Fruit fly (Drosophila melanogaster): ENCODE data around the gene LysS.

The LysS gene

DNA sequence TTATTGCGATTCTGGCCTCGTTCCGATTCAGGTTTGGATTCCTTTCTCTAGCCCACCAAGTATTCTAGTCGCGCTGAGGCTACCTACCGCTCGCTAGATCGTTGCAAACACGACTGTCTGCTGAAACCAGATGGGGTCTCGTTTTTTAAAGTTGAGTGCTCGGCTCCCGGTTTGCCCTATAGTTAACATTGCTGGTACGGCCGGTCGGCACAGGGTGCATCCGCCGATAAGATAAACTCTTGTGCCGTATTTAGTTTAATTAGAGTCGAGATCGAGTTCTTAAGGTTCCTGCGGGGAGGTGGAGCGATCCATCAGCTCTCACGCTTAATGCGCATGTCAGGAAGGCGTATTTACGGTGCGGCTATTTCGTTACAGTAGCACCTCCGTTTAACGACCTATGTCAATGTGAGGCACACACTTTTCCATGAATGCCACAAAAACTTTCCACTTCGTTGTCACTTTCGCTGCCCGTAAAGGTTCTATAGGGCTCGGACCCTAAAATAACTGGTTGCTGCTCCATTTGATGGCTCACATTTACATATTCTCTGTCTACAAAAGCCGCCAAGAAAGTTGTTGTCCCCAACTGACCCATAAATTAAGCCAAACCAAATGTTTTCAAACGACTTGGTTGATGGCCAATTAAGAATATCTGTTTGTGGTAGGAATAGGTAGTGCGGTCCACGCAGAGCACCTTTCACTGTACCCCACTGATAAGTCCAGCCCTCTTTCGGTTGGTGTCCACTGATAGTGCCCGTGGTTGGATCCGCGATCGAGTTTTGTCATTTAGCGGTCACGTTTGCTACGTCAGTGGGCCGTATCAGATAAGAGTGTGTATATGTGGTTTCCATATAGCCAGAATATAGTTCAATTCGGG lies 22.6 kb upstream of the LysS start, which contains the start of gene CG9119:
TSS of gene CG9119 (minus strand) at position 122 of the 874 bp plus-strand sequence.
- TF ChIP-seq Dll (optimal IDR thresholded peaks at IDR 0.05): no peak
- TF ChIP-seq pan (optimal IDR thresholded peaks at IDR 0.05): no peak
- no peak for TF ChIP-seq CG8478 (optimal IDR thresholded peaks at IDR 0.05)
- TF ChIP-seq usp (GFP tag; optimal IDR thresholded peaks at IDR 0.05): no peak
- no peak for TF ChIP-seq EcR (GFP tag; optimal IDR thresholded peaks at IDR 0.05)
- TF ChIP-seq psq (optimal IDR thresholded peaks at IDR 0.05): no peak

DNA sequence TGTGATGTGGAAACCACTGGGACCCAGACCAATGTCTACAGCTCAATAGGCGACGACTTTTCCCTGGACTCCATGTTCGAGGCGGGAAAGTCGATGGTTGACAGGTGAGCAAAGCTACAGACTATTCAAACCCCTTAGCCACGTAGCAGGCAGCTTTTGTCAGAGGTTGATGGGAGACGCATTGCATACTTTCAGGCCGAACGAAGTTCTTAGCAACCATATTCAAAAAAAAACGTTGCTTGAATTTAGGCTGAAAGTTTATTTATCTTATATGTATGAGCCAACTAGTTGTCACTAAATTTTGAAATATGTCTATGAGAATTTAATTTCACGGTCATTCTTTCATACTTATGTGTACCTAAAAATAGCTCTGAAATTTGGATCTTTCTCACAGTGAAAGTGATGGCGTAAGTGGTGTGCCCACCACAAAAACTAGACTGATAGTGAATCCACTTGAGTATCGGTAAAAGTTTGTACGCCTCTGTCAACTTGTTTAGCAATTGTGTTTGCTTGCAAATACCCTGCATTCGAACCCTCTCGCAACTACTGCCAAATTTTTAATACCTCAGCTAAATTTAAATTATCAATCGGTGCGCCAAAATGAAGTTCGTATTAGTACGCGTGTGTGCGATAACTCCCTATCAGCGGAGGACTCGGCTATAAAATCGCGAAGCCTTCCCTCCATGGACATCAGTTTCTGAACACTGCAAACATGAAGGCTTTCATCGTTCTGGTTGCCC lies 20.7 kb upstream of the LysS start, which contains the start of gene LysB:
TSS of gene LysB (plus strand) at position 690 of the 740 bp plus-strand sequence.
- TF ChIP-seq pan (optimal IDR thresholded peaks at IDR 0.05) (no peak), psq (optimal IDR thresholded peaks at IDR 0.05) (no peak), EcR (GFP tag; optimal IDR thresholded peaks at IDR 0.05) (no peak), Dll (optimal IDR thresholded peaks at IDR 0.05) (no peak), usp (GFP tag; optimal IDR thresholded peaks at IDR 0.05) (no peak), CG8478 (optimal IDR thresholded peaks at IDR 0.05) (no peak)

DNA sequence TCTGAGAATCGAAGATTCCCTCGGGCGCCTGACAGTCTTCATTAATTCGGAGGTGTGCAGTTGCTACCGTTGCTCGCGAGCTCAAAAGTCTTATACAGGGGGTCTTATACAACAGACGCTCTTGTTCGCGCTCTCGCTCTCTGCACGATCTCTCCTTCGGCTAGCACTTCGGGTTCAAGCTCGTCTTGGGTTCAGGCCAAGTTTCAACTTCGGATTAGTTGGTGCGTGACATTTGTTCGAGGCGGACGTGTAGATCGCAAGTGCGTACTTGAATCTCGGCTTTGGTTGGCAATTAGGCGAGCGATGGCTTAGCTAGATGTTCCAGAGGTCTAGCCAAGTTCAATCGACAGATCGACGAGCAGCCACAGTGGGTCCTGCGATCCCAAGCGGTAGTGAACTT lies 19.3 kb upstream of the LysS start:
- TF ChIP-seq EcR (GFP tag; optimal IDR thresholded peaks at IDR 0.05): no peak
- TF ChIP-seq psq (optimal IDR thresholded peaks at IDR 0.05): no peak
- no peak for TF ChIP-seq pan (optimal IDR thresholded peaks at IDR 0.05)
- TF ChIP-seq usp (GFP tag; optimal IDR thresholded peaks at IDR 0.05): no peak
- no peak for TF ChIP-seq Dll (optimal IDR thresholded peaks at IDR 0.05)
- no peak for TF ChIP-seq CG8478 (optimal IDR thresholded peaks at IDR 0.05)

DNA sequence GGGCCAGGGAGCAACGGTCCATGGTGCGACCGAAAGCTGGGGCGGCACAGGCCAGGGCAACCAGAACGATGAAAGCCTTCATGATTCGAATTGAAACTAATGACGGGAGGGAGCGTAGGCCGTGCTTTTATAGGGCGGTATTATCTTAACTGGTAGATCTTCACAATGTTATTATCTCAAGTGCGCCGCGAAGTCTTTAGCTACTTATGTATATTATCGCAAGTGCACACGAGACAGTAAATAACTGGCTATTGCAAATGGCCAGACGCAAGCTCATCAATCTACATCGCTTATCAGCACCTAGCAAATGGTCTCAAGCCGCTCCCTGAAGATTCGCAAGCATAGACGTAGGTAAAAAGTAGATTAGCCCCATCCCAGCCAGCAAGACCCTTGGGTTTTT lies 16.5 kb upstream of the LysS start, which contains the start of gene LysD:
TSS of gene LysD (minus strand) at position 101 of the 400 bp plus-strand sequence.
- no peak for TF ChIP-seq EcR (GFP tag; optimal IDR thresholded peaks at IDR 0.05)
- TF ChIP-seq usp (GFP tag; optimal IDR thresholded peaks at IDR 0.05): no peak
- TF ChIP-seq pan (optimal IDR thresholded peaks at IDR 0.05): no peak
- TF ChIP-seq Dll (optimal IDR thresholded peaks at IDR 0.05): no peak
- TF ChIP-seq psq (optimal IDR thresholded peaks at IDR 0.05): no peak
- no peak for TF ChIP-seq CG8478 (optimal IDR thresholded peaks at IDR 0.05)

DNA sequence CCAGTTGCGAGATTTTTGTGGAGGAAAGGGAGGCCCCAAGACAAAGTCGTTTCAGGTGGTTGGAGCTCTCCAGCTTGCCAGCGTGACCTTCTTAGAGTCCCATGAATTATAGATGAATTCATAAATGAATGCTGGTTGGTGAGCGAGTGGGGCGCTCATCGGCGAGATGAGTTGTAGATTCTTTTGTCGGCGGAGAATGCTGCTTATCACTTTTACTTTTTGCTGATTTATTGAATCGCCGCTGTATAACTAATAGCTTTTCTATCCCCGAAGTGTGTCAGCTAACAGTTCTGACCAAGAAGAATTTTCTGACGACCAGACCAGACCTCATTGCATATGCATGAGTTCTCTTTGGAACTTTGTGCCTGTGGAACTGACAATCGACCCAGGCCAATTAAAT lies 15.4 kb upstream of the LysS start:
- TF ChIP-seq psq (optimal IDR thresholded peaks at IDR 0.05) (no peak), EcR (GFP tag; optimal IDR thresholded peaks at IDR 0.05) (no peak), pan (optimal IDR thresholded peaks at IDR 0.05) (no peak), usp (GFP tag; optimal IDR thresholded peaks at IDR 0.05) (no peak), Dll (optimal IDR thresholded peaks at IDR 0.05) (no peak), CG8478 (optimal IDR thresholded peaks at IDR 0.05) (no peak)

DNA sequence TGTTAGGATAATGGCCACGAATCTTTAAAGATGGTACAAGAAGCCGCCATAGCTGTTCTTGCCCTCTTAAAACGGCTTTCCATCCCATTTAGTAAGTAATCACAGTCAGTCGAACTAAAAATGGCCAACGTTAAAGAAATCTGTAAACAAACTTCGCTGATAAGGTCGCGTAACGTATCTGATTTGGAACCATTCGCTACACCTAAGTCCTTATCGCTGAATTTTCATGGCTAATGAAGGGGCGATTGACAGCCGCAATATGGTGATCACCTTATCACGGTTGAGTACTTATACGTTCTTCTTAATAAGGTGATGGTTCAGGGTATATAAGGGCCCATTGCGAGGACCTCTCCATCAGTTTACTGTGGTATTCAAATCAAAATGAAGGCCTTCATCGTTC lies 15.0 kb upstream of the LysS start, which contains the start of gene LysE:
TSS of gene LysE (plus strand) at position 257 of the 400 bp plus-strand sequence.
- no peak for TF ChIP-seq psq (optimal IDR thresholded peaks at IDR 0.05)
- TF ChIP-seq Dll (optimal IDR thresholded peaks at IDR 0.05): no peak
- TF ChIP-seq CG8478 (optimal IDR thresholded peaks at IDR 0.05): no peak
- no peak for TF ChIP-seq EcR (GFP tag; optimal IDR thresholded peaks at IDR 0.05)
- TF ChIP-seq usp (GFP tag; optimal IDR thresholded peaks at IDR 0.05): no peak
- TF ChIP-seq pan (optimal IDR thresholded peaks at IDR 0.05): no peak

DNA sequence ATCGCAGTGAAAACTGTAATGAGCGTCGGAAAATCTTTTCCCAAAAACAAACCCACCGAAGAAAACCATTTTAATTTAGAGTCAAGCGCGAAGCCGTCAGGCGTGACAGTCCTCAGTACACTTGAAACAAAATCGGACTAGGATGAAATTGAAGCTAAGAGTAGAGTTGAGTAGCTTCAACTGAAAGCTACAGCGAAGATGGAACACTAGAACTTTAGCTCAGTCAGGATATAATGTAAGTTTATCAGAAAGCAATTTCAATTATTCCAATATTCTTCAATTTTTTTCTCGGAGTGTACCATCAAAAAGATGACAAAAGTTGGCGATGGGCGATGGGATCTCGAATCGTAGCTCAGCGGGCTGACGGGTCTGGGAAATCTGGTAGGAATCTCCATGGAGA lies 11.1 kb upstream of the LysS start:
- TF ChIP-seq usp (GFP tag; optimal IDR thresholded peaks at IDR 0.05) (no peak), CG8478 (optimal IDR thresholded peaks at IDR 0.05) (no peak), psq (optimal IDR thresholded peaks at IDR 0.05) (no peak)

DNA sequence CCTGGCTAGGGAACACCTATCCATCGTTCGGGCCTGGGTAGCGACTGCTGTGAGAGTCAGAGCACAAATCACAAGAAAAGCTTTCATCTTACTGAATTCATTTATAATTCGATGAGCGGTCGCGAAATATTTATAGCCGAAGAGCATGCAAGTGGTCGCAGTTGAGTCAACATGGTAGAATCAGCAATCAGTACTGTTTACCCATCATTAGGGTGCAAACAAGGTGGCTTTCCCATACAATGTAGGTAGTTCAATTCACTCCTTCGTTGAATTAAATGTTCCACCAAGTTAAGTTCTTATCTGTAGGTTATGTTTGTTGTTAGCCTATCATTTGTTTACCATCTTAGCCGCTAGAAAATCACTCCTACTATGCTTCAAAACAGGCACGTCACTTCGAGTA lies 9.0 kb upstream of the LysS start, which contains the start of gene LysP:
TSS of gene LysP (minus strand) at position 101 of the 400 bp plus-strand sequence.
- TF ChIP-seq usp (GFP tag; optimal IDR thresholded peaks at IDR 0.05): no peak

DNA sequence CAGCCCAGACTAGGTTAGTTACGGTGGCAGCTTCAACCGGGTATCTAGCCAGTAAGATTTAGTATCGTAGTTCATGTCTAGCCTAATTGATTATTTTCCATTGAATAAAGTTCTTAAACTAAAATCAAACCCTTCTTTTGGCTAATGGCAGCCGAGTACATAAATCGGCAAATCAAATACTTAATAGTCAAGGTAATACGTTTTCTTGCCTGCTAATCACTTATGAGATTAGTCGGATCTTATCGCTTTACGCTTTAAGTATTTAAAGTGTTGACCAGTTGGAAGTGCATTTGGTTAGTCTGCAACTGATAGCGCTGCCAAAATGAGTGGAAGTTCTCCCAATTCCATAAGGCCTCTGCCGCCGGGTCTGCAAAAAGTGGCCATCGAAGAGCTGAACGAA lies 5.0 kb downstream of the LysS start, which contains the start of gene CG33965:
TSS of gene CG33965 (plus strand) at position 301 of the 400 bp plus-strand sequence.
- TF ChIP-seq CG8478 (optimal IDR thresholded peaks at IDR 0.05) (no peak), pan (optimal IDR thresholded peaks at IDR 0.05) (no peak), Dll (optimal IDR thresholded peaks at IDR 0.05) (no peak), usp (GFP tag; optimal IDR thresholded peaks at IDR 0.05) (no peak), EcR (GFP tag; optimal IDR thresholded peaks at IDR 0.05) (no peak), psq (optimal IDR thresholded peaks at IDR 0.05) (no peak)

DNA sequence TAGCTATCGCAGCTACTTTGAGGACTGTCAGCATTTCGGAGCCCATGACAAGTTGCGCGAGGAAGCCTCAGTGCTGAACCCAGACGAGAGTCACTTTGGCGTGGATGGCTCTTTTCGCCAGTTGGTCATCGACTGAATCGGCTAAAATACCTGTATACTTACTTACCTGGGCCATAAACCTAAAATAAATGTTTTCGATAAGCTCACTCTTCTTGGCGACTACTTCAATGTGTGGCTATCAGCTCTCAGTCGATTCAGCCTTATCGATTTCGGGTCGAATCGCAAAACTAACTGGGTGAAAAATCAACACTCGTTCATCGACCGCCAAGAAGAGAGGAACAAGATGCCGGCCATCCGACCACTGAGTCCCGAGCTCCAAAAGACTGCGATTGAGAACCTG lies 6.3 kb downstream of the LysS start, which contains the start of gene CG33966:
TSS of gene CG33966 (plus strand) at position 301 of the 400 bp plus-strand sequence.
- TF ChIP-seq EcR (GFP tag; optimal IDR thresholded peaks at IDR 0.05) (no peak), pan (optimal IDR thresholded peaks at IDR 0.05) (no peak), Dll (optimal IDR thresholded peaks at IDR 0.05) (no peak), psq (optimal IDR thresholded peaks at IDR 0.05) (no peak), usp (GFP tag; optimal IDR thresholded peaks at IDR 0.05) (no peak), CG8478 (optimal IDR thresholded peaks at IDR 0.05) (no peak)

DNA sequence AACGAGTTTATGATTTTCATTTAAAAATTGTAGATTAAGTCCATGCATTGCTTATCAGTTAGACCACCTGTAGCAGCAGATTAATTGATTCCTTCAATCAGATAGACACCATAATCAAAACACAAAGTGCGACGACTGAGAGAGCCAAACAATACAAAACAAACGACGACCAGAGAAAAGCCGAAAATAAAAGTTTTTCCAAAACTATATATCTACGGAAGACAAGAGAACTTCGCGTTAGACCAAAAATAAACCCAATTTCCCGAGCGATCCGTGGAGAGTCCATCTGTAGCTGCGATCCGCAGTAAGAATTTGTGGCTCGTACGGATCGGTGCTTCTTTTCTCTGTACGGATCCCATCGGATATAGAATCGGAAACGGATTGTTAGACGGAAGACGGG lies 7.9 kb downstream of the LysS start, which contains the start of gene galene:
TSS of gene galene (plus strand) at position 301 of the 400 bp plus-strand sequence.
- no peak for TF ChIP-seq EcR (GFP tag; optimal IDR thresholded peaks at IDR 0.05)

DNA sequence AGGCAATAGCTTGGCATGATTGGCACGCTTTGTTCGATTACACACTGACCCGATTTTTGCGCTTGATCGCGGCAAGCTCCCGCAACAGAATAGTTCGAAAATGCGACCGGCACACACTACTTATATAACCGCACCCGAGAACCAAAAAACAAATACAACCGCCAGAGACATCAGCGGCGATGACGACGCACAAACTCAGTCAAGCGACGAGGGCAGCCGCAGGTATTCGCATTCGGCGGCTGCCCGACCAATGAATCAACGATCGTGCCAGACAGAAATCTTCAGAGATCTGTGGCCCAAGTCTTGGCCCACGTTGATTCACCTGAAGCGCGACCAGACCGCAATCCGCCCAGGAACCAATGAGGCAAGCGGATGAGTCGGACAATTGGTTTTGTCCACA lies 10.7 kb downstream of the LysS start, which contains the start of gene CG9192:
TSS of gene CG9192 (minus strand) at position 101 of the 400 bp plus-strand sequence.
- TF ChIP-seq CG8478 (optimal IDR thresholded peaks at IDR 0.05): no peak
- TF ChIP-seq psq (optimal IDR thresholded peaks at IDR 0.05): no peak
- TF ChIP-seq Dll (optimal IDR thresholded peaks at IDR 0.05): no peak
- TF ChIP-seq pan (optimal IDR thresholded peaks at IDR 0.05): no peak
- no peak for TF ChIP-seq EcR (GFP tag; optimal IDR thresholded peaks at IDR 0.05)
- no peak for TF ChIP-seq usp (GFP tag; optimal IDR thresholded peaks at IDR 0.05)

Data from whole organism.